Worm (Caenorhabditis elegans) whole organism, L2 larva: ENCODE results near the gene anmt-2.

Source experiments
- aly-2 ChIP-seq: fragments of 150-350 bp; optimal IDR thresholded peaks from 2 replicates; lab custom pipeline; 2014; ENCODE audit warnings: missing biosample characterization, missing genetic modification characterization
- ama-1 ChIP-seq: fragments of 150-350 bp; optimal IDR thresholded peaks from 2 replicates; lab custom pipeline; 2018; ENCODE audit warnings: inconsistent platforms
- fos-1 ChIP-seq: fragments of 150-350 bp; optimal IDR thresholded peaks from 2 replicates; lab custom pipeline; 2014; ENCODE audit warnings: missing biosample characterization, missing genetic modification characterization
- lin-13 ChIP-seq: fragments of 150-350 bp; optimal IDR thresholded peaks from 2 replicates; lab custom pipeline; 2014; ENCODE audit warnings: missing biosample characterization, missing genetic modification reagents, missing genetic modification characterization
- lsy-2 ChIP-seq, 2 experiments: fragments of 150-350 bp in 1 of 2; sonication (generic microtip) in 1 of 2; optimal IDR thresholded peaks; 2 replicates each; lab custom pipeline; 2014 to 2017; ENCODE audit warnings: missing biosample characterization in 2 of 2, missing genetic modification characterization in 2 of 2
- mdl-1 ChIP-seq, 2 experiments: fragments of 150-350 bp in 1 of 2; sonication (generic microtip) in 1 of 2; optimal IDR thresholded peaks; 2 replicates each; lab custom pipeline; 2017; ENCODE audit warnings: missing biosample characterization in 2 of 2, missing genetic modification characterization in 2 of 2
- nhr-10 ChIP-seq: sonication (generic microtip); optimal IDR thresholded peaks from 2 replicates; lab custom pipeline; 2017; ENCODE audit warnings: missing biosample characterization, missing genetic modification characterization
- nhr-6 ChIP-seq: fragments of 150-350 bp; optimal IDR thresholded peaks from 2 replicates; lab custom pipeline; 2014; ENCODE audit warnings: missing biosample characterization, missing genetic modification characterization
- ztf-4 ChIP-seq: fragments of 150-350 bp; optimal IDR thresholded peaks from 2 replicates; lab custom pipeline; 2014; ENCODE audit warnings: missing biosample characterization, missing genetic modification characterization

ce11 chrIII:6140818-6141217 is 16.7 kb downstream of the anmt-2 start:
- TF ChIP-seq mdl-1 (tag; optimal IDR thresholded peaks at IDR 0.05; lab: Kevin White, UChicago) (no peak), ztf-4 (tag; lab: Kevin White, UChicago) (no peak), lin-13 (GFP tag; lab: Kevin White, UChicago) (no peak), nhr-6 (tag; lab: Kevin White, UChicago) (no peak), lsy-2 (tag; optimal IDR thresholded peaks at IDR 0.05; lab: Kevin White, UChicago) (no peak), nhr-10 (tag; lab: Kevin White, UChicago) (no peak), fos-1 (no peak), aly-2 (tag; lab: Kevin White, UChicago) (no peak), ama-1 (no peak)
